Fruit fly (Drosophila melanogaster): Measurements from ENCODE around the gene CG13117.

The CG13117 gene

dm6 chr2L:9705291-9705690 lies 31.2 kb upstream of the CG13117 start:
- TF ChIP-seq CG7045 (GFP tag; optimal IDR thresholded peaks at IDR 0.05): no peak
- no peak for TF ChIP-seq CG1620 (GFP tag; optimal IDR thresholded peaks at IDR 0.05)
- peak; percentile 24 for TF ChIP-seq CG12768 (GFP tag; optimal IDR thresholded peaks at IDR 0.05)
- TF ChIP-seq tj (GFP tag; optimal IDR thresholded peaks at IDR 0.05): peak; percentile 51

dm6 chr2L:9705872-9706317 lies 30.6 kb upstream of the CG13117 start, which contains the start of gene CG31710:
CG31710 (minus strand) TSS chr2L:9705954.
- no peak for TF ChIP-seq CG14711 (tag; optimal IDR thresholded peaks at IDR 0.05)
- peak; percentile 1 for TF ChIP-seq tj (GFP tag; optimal IDR thresholded peaks at IDR 0.05)
- no peak for TF ChIP-seq CG1620 (GFP tag; optimal IDR thresholded peaks at IDR 0.05)
- no peak for TF ChIP-seq pad (GFP tag; optimal IDR thresholded peaks at IDR 0.05)
- TF ChIP-seq cic (GFP tag; optimal IDR thresholded peaks at IDR 0.05): peak; percentile 24
- peak; percentile 87 for TF ChIP-seq Mnt (GFP tag; optimal IDR thresholded peaks at IDR 0.05)
- TF ChIP-seq cnc (optimal IDR thresholded peaks at IDR 0.05): no peak
- TF ChIP-seq Hr96 (GFP tag; optimal IDR thresholded peaks at IDR 0.05): no peak
- TF ChIP-seq bab1 (GFP tag; optimal IDR thresholded peaks at IDR 0.05): no peak

dm6 chr2L:9707103-9707502 lies 29.3 kb upstream of the CG13117 start:
- TF ChIP-seq Clk (GFP tag; optimal IDR thresholded peaks at IDR 0.05): no peak
- no peak for TF ChIP-seq tj (GFP tag; optimal IDR thresholded peaks at IDR 0.05)
- TF ChIP-seq CG14711 (tag; optimal IDR thresholded peaks at IDR 0.05): no peak
- TF ChIP-seq ovo (GFP tag; optimal IDR thresholded peaks at IDR 0.05): no peak
- no peak for TF ChIP-seq cnc (optimal IDR thresholded peaks at IDR 0.05)
- no peak for TF ChIP-seq cic (GFP tag; optimal IDR thresholded peaks at IDR 0.05)
- TF ChIP-seq Crg-1 (GFP tag; optimal IDR thresholded peaks at IDR 0.05): no peak
- TF ChIP-seq pad (GFP tag; optimal IDR thresholded peaks at IDR 0.05): no peak
- TF ChIP-seq CG7101 (tag; optimal IDR thresholded peaks at IDR 0.05): no peak
- TF ChIP-seq CG33017 (tag; optimal IDR thresholded peaks at IDR 0.05): no peak
- no peak for TF ChIP-seq CG5204 (GFP tag; optimal IDR thresholded peaks at IDR 0.05)
- no peak for TF ChIP-seq Mnt (GFP tag; optimal IDR thresholded peaks at IDR 0.05)
- no peak for TF ChIP-seq CG12768 (GFP tag; optimal IDR thresholded peaks at IDR 0.05)
- TF ChIP-seq Hr96 (GFP tag; optimal IDR thresholded peaks at IDR 0.05): no peak
- TF ChIP-seq CG7045 (GFP tag; optimal IDR thresholded peaks at IDR 0.05): no peak
- TF ChIP-seq CG11617 (GFP tag; optimal IDR thresholded peaks at IDR 0.05): no peak
- TF ChIP-seq kay (GFP tag; ENCODE audit: borderline replicate concordance): no peak
- no peak for TF ChIP-seq bab1 (GFP tag; optimal IDR thresholded peaks at IDR 0.05)
- no peak for TF ChIP-seq toe (GFP tag; optimal IDR thresholded peaks at IDR 0.05)

- TF ChIP-seq CG33017 (tag; optimal IDR thresholded peaks at IDR 0.05) (no peak), cic (GFP tag; optimal IDR thresholded peaks at IDR 0.05) (no peak), Crg-1 (GFP tag; optimal IDR thresholded peaks at IDR 0.05) (no peak), Hr96 (GFP tag; optimal IDR thresholded peaks at IDR 0.05) (no peak), bab1 (GFP tag; optimal IDR thresholded peaks at IDR 0.05) (no peak), CG7101 (tag; optimal IDR thresholded peaks at IDR 0.05) (peak; percentile 18), CG14711 (tag; optimal IDR thresholded peaks at IDR 0.05) (no peak), Clk (GFP tag; optimal IDR thresholded peaks at IDR 0.05) (no peak), kay (GFP tag; ENCODE audit: borderline replicate concordance) (peak; percentile 77), CG7045 (GFP tag; optimal IDR thresholded peaks at IDR 0.05) (no peak)
These were observed 28.8 kb upstream of the CG13117 start for dm6 chr2L:9707514-9708094.

- TF ChIP-seq Clk (GFP tag; optimal IDR thresholded peaks at IDR 0.05) (no peak), Mnt (GFP tag; optimal IDR thresholded peaks at IDR 0.05) (peak; percentile 81), pad (GFP tag; optimal IDR thresholded peaks at IDR 0.05) (no peak), bab1 (GFP tag; optimal IDR thresholded peaks at IDR 0.05) (peak; percentile 55), CG11617 (GFP tag; optimal IDR thresholded peaks at IDR 0.05) (no peak)
These were observed 25.3 kb upstream of the CG13117 start, which contains the start of gene CG4364 for dm6 chr2L:9711107-9711585. CG4364 (minus strand) TSS chr2L:9711271.

dm6 chr2L:9728791-9729190 lies 7.7 kb upstream of the CG13117 start:
- TF ChIP-seq Crg-1 (GFP tag; optimal IDR thresholded peaks at IDR 0.05) (no peak), cic (GFP tag; optimal IDR thresholded peaks at IDR 0.05) (peak; percentile 84), cnc (optimal IDR thresholded peaks at IDR 0.05) (peak in 1 of 2 experiments; percentile 63)

dm6 chr2L:9729618-9730284 lies 6.7 kb upstream of the CG13117 start, which contains the start of gene CG13116:
CG13116 (plus strand) TSS chr2L:9729940.
- TF ChIP-seq Crg-1 (GFP tag; optimal IDR thresholded peaks at IDR 0.05): no peak
- peak; percentile 12 for TF ChIP-seq CG12768 (GFP tag; optimal IDR thresholded peaks at IDR 0.05)

Data from whole organism, adult.